Worm (Caenorhabditis elegans): ENCODE results near the gene Y39F10C.3.

DNA sequence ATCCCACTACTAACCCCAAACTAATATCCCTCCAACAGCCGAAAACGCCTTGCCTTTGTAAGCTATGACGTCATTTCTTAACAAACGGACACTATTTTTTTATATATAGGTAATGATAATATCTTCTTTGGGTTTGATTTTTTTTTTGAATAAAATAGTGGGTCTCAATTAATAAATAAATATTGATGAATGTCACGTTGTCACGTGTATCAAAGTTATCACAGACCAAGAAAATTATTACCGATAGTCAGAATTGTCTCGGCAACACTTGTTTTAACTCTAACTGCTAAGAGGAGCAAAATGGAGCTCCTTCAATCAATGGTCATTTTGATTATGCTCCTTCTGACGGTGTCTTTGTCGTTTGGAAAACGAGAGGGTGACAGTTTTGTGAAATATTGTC lies 40.2 kb upstream of the Y39F10C.3 start, which contains the start of gene T04B8.1:
- TF ChIP-seq nhr-6 (tag; optimal IDR thresholded peaks at IDR 0.05) (no peak), alr-1 (tag; optimal IDR thresholded peaks at IDR 0.05) (no peak), unc-62 (GFP tag; optimal IDR thresholded peaks at IDR 0.05) (no peak), lsy-2 (tag; optimal IDR thresholded peaks at IDR 0.05) (no peak), nhr-237 (tag; optimal IDR thresholded peaks at IDR 0.05) (no peak)

Measured in whole organism, L2 larva.